Fruit fly (Drosophila melanogaster) whole organism, embryonic: ENCODE results near the gene CG2224.
A peak's percentile ranks its signal among the peaks of the same experiment; 100 is the strongest.

Source experiments
- Awh ChIP-seq: fragments of 200-800 bp; sonication (Bioruptor generic); IDR thresholded peaks from 2 replicates; pipeline ENCODE4, ENCODE4 v1.3.6; 2022; ENCODE audit warnings: missing biosample characterization, missing genetic modification characterization
- C15 ChIP-seq: fragments of 200-800 bp; sonication (Bioruptor generic); IDR thresholded peaks from 3 replicates; pipeline ENCODE4 v1.3.6; 2022; ENCODE audit warnings: missing biosample characterization, missing genetic modification characterization
- CG10267 ChIP-seq: fragments of 200-800 bp; sonication (Bioruptor generic); optimal IDR thresholded peaks from 2 replicates; lab custom pipeline; 2018; ENCODE audit warnings: missing biosample characterization, mild to moderate bottlenecking, missing genetic modification characterization, moderate library complexity
- CG10366 ChIP-seq: fragments of 200-800 bp; sonication (Bioruptor generic); IDR thresholded peaks from 2 replicates; pipeline ENCODE4 v1.3.6; 2022; ENCODE audit warnings: missing biosample characterization, missing genetic modification characterization
- CG10431 ChIP-seq: fragments of 200-800 bp; sonication (Bioruptor generic); optimal IDR thresholded peaks from 3 replicates; lab custom pipeline; 2018; ENCODE audit warnings: missing biosample characterization, mild to moderate bottlenecking, missing genetic modification characterization
- CG12155 ChIP-seq: fragments of 200-800 bp; sonication (Bioruptor generic); optimal IDR thresholded peaks from 3 replicates; lab custom pipeline; 2016; ENCODE audit warnings: missing biosample characterization, missing genetic modification characterization
- CG12391 ChIP-seq: fragments of 200-800 bp; sonication (Bioruptor generic); optimal IDR thresholded peaks from 3 replicates; lab custom pipeline; 2018; ENCODE audit warnings: missing biosample characterization, mild to moderate bottlenecking, missing genetic modification characterization, moderate library complexity
- CG13424 ChIP-seq: fragments of 200-800 bp; sonication (Bioruptor generic); optimal IDR thresholded peaks from 2 replicates; lab custom pipeline; 2019; ENCODE audit warnings: missing biosample characterization, mild to moderate bottlenecking, missing genetic modification characterization, moderate library complexity
- CG13624 ChIP-seq: fragments of 200-800 bp; sonication (Bioruptor generic); optimal IDR thresholded peaks from 2 replicates; lab custom pipeline; 2016; ENCODE audit warnings: missing biosample characterization, missing genetic modification characterization
- CG14965 ChIP-seq: fragments of 200-800 bp; sonication (Bioruptor generic); optimal IDR thresholded peaks from 2 replicates; lab custom pipeline; 2016; ENCODE audit warnings: missing biosample characterization, missing genetic modification characterization, borderline replicate concordance
- CG15479 ChIP-seq: fragments of 200-800 bp; sonication (Bioruptor generic); optimal IDR thresholded peaks from 3 replicates; lab custom pipeline; 2019; ENCODE audit warnings: missing biosample characterization, mild to moderate bottlenecking, missing genetic modification characterization, moderate library complexity
- CG17829 ChIP-seq: fragments of 200-800 bp; optimal IDR thresholded peaks from 2 replicates; lab custom pipeline; 2019; ENCODE audit warnings: missing biosample characterization, mild to moderate bottlenecking, missing genetic modification characterization, moderate library complexity
- CG2116 ChIP-seq: fragments of 200-800 bp; sonication (Bioruptor generic); optimal IDR thresholded peaks from 3 replicates; lab custom pipeline; 2018; ENCODE audit warnings: missing biosample characterization, mild to moderate bottlenecking, missing genetic modification characterization
- CG2129 ChIP-seq: fragments of 200-800 bp; sonication (Bioruptor generic); IDR thresholded peaks from 2 replicates; pipeline ENCODE4 v1.3.6; 2022; ENCODE audit warnings: missing biosample characterization, missing genetic modification characterization; ENCODE audit not compliant: partially characterized antibody
- CG7372 ChIP-seq: fragments of 200-800 bp; sonication (Bioruptor generic); IDR thresholded peaks from 2 replicates; pipeline ENCODE4 v1.3.6; 2022; ENCODE audit warnings: missing biosample characterization, missing genetic modification characterization
- CG7987 ChIP-seq: fragments of 200-800 bp; sonication (Bioruptor generic); optimal IDR thresholded peaks from 2 replicates; lab custom pipeline; 2018; ENCODE audit warnings: missing biosample characterization, mild to moderate bottlenecking, missing genetic modification characterization, moderate library complexity
- CG8290 ChIP-seq, 3 experiments: fragments of 200-800 bp; sonication (Bioruptor generic); optimal IDR thresholded peaks; 2 replicates each; lab custom pipeline; 2016 to 2019; ENCODE audit warnings: missing biosample characterization in 3 of 3, missing genetic modification characterization in 3 of 3, mild to moderate bottlenecking in 2 of 3, moderate library complexity in 1 of 3
- CG9876 ChIP-seq: fragments of 200-800 bp; sonication (Bioruptor generic); optimal IDR thresholded peaks from 2 replicates; lab custom pipeline; 2016; ENCODE audit warnings: missing biosample characterization, missing genetic modification characterization
- CHES-1-like ChIP-seq: fragments of 200-800 bp; sonication (Bioruptor generic); optimal IDR thresholded peaks from 2 replicates; lab custom pipeline; 2016; ENCODE audit warnings: missing biosample characterization, missing genetic modification characterization
- CTCF ChIP-seq: fragments of 200-800 bp; sonication (Bioruptor generic); optimal IDR thresholded peaks from 2 replicates; lab custom pipeline; 2017; ENCODE audit warnings: missing biosample characterization, mild to moderate bottlenecking, missing genetic modification characterization, moderate library complexity
- Camta ChIP-seq: fragments of 200-800 bp; sonication (Bioruptor generic); optimal IDR thresholded peaks from 2 replicates; lab custom pipeline; 2016; ENCODE audit warnings: missing biosample characterization, missing genetic modification characterization
- Dll ChIP-seq: fragments of 200-800 bp; sonication (Bioruptor generic); IDR thresholded peaks from 4 replicates; pipeline ENCODE4 v1.3.6; 2022; ENCODE audit warnings: missing biosample characterization, missing genetic modification characterization; ENCODE audit not compliant: partially characterized antibody
- Dp ChIP-seq: fragments of 200-800 bp; sonication (Bioruptor generic); optimal IDR thresholded peaks from 2 replicates; lab custom pipeline; 2018; ENCODE audit warnings: missing biosample characterization, mild to moderate bottlenecking, missing genetic modification characterization, moderate library complexity
- ERR ChIP-seq: fragments of 200-800 bp; sonication (Bioruptor generic); optimal IDR thresholded peaks from 2 replicates; lab custom pipeline; 2016; ENCODE audit warnings: missing biosample characterization, missing genetic modification characterization
- Hr51 ChIP-seq, 2 experiments: fragments of 200-800 bp; sonication (Bioruptor generic); optimal IDR thresholded peaks; 2 replicates in 1 of 2; 3 replicates in 1 of 2; lab custom pipeline; 2016 to 2018; ENCODE audit warnings: missing biosample characterization in 2 of 2, missing genetic modification characterization in 2 of 2, mild to moderate bottlenecking in 1 of 2, moderate library complexity in 1 of 2
- Kr ChIP-seq: fragments of 200-800 bp; sonication (Bioruptor generic); optimal IDR thresholded peaks from 2 replicates; lab custom pipeline; 2017; ENCODE audit warnings: missing biosample characterization, mild to moderate bottlenecking, missing genetic modification characterization
- Rfx ChIP-seq: fragments of 200-800 bp; sonication (Bioruptor generic); IDR thresholded peaks from 2 replicates; pipeline ENCODE4 v1.3.6; 2022; ENCODE audit warnings: missing biosample characterization, missing genetic modification characterization
- Scr ChIP-seq: fragments of 200-800 bp; sonication (Bioruptor generic); IDR thresholded peaks from 2 replicates; pipeline ENCODE4 v1.3.6; 2022; ENCODE audit warnings: missing biosample characterization, missing genetic modification characterization; ENCODE audit not compliant: partially characterized antibody
- Trl ChIP-seq, 3 experiments: fragments of >200 bp in 2 of 3; fragments of 200-800 bp in 1 of 3; sonication (Bioruptor generic) in 1 of 3; optimal IDR thresholded peaks; 2 replicates in 1 of 3; 3 replicates in 2 of 3; lab custom pipeline; 2016 to 2017; ENCODE audit warnings: missing biosample characterization in 1 of 3, missing genetic modification characterization in 1 of 3
- Vsx1 ChIP-seq: fragments of 200-800 bp; sonication (Bioruptor generic); optimal IDR thresholded peaks from 2 replicates; lab custom pipeline; 2017; ENCODE audit warnings: missing biosample characterization, mild to moderate bottlenecking, missing genetic modification characterization, missing genetic modification reagents
- aop ChIP-seq: fragments of 200-800 bp; sonication (Bioruptor generic); IDR thresholded peaks from 2 replicates; pipeline ENCODE4 v1.3.6; 2022; ENCODE audit warnings: missing biosample characterization, missing genetic modification characterization
- bcd ChIP-seq: fragments of 200-800 bp; sonication (Bioruptor generic); optimal IDR thresholded peaks from 2 replicates; lab custom pipeline; 2017; ENCODE audit warnings: missing biosample characterization, mild to moderate bottlenecking, missing genetic modification characterization
- exex ChIP-seq: fragments of 200-800 bp; sonication (Bioruptor generic); optimal IDR thresholded peaks from 4 replicates; lab custom pipeline; 2018; ENCODE audit warnings: missing biosample characterization, mild to moderate bottlenecking, missing genetic modification characterization, moderate library complexity
- fru ChIP-seq: fragments of >200 bp; optimal IDR thresholded peaks from 2 replicates; lab custom pipeline; 2017
- grn ChIP-seq: fragments of 200-800 bp; sonication (Bioruptor generic); optimal IDR thresholded peaks from 3 replicates; lab custom pipeline; 2017; ENCODE audit warnings: missing biosample characterization, missing genetic modification characterization
- gsb-n ChIP-seq: fragments of 200-800 bp; sonication (Bioruptor generic); optimal IDR thresholded peaks from 3 replicates; lab custom pipeline; 2018; ENCODE audit warnings: missing biosample characterization, mild to moderate bottlenecking, missing genetic modification characterization
- h ChIP-seq: fragments of >200 bp; optimal IDR thresholded peaks from 2 replicates; lab custom pipeline; 2017
- ham ChIP-seq: fragments of 200-800 bp; sonication (Bioruptor generic); IDR thresholded peaks from 2 replicates; pipeline ENCODE4 v1.3.6; 2022; ENCODE audit warnings: missing biosample characterization, missing genetic modification characterization
- hbn ChIP-seq: fragments of 200-800 bp; sonication (Bioruptor generic); IDR thresholded peaks from 2 replicates; pipeline ENCODE4 v1.3.6; 2022; ENCODE audit warnings: missing biosample characterization, missing genetic modification characterization; ENCODE audit not compliant: partially characterized antibody
- hth ChIP-seq: fragments of >200 bp; optimal IDR thresholded peaks from 2 replicates; lab custom pipeline; 2017; ENCODE audit warnings: inconsistent platforms
- oc ChIP-seq: fragments of 200-800 bp; sonication (Bioruptor generic); optimal IDR thresholded peaks from 2 replicates; lab custom pipeline; 2018; ENCODE audit warnings: missing biosample characterization, mild to moderate bottlenecking, missing genetic modification characterization, moderate library complexity
- prd ChIP-seq, 3 experiments: fragments of >200 bp in 2 of 3; fragments of 200-800 bp in 1 of 3; sonication (Bioruptor generic) in 1 of 3; optimal IDR thresholded peaks in 2 of 3; IDR thresholded peaks in 1 of 3; 2 replicates in 2 of 3; 3 replicates in 1 of 3; pipeline versions ENCODE4 v1.3.6 to Lab custom; 2017 to 2022; ENCODE audit warnings: missing biosample characterization in 1 of 3, missing genetic modification characterization in 1 of 3
- pzg ChIP-seq: fragments of 200-800 bp; sonication (Bioruptor generic); optimal IDR thresholded peaks from 3 replicates; lab custom pipeline; 2018; ENCODE audit warnings: missing biosample characterization, mild to moderate bottlenecking, missing genetic modification characterization, moderate library complexity
- sens ChIP-seq: fragments of 200-800 bp; sonication (Bioruptor generic); peaks from one replicate; lab custom pipeline; 2016; ENCODE audit warnings: missing biosample characterization, missing genetic modification characterization
- slou ChIP-seq: fragments of 200-800 bp; sonication (Bioruptor generic); optimal IDR thresholded peaks from 3 replicates; lab custom pipeline; 2016; ENCODE audit warnings: missing biosample characterization, missing genetic modification characterization
- tap ChIP-seq: fragments of 200-800 bp; optimal IDR thresholded peaks from 3 replicates; lab custom pipeline; 2019; ENCODE audit warnings: missing biosample characterization, mild to moderate bottlenecking, missing genetic modification characterization, moderate library complexity
- trem ChIP-seq: fragments of 200-800 bp; optimal IDR thresholded peaks from 3 replicates; lab custom pipeline; 2019; ENCODE audit warnings: missing biosample characterization, mild to moderate bottlenecking, missing genetic modification characterization, moderate library complexity
- vfl ChIP-seq: fragments of 200-800 bp; sonication (Bioruptor generic); optimal IDR thresholded peaks from 2 replicates; lab custom pipeline; 2016; ENCODE audit warnings: missing biosample characterization, missing genetic modification characterization
- vnd ChIP-seq: fragments of 200-800 bp; sonication (Bioruptor generic); IDR thresholded peaks from 3 replicates; pipeline ENCODE4 v1.3.6; 2022; ENCODE audit warnings: missing biosample characterization, missing genetic modification characterization; ENCODE audit not compliant: partially characterized antibody
- wdn ChIP-seq: fragments of 200-800 bp; sonication (Bioruptor generic); IDR thresholded peaks from 2 replicates; pipeline ENCODE4 v1.3.6; 2022; ENCODE audit warnings: missing biosample characterization, missing genetic modification characterization
- zen2 ChIP-seq: fragments of 200-800 bp; sonication (Bioruptor generic); IDR thresholded peaks from 3 replicates; pipeline ENCODE4 v1.3.6; 2022; ENCODE audit warnings: missing biosample characterization, missing genetic modification characterization; ENCODE audit not compliant: partially characterized antibody

CG2224 gene

dm6 chr3R:30423695-30424094 lies 35.4 kb downstream of the CG2224 start, which contains the start of the genes CG15535 and mRpS18C (continued):
- no peak for TF ChIP-seq CG14965 (GFP tag; lab: Kevin White, UChicago)
- TF ChIP-seq Hr51 (GFP tag; optimal IDR thresholded peaks at IDR 0.05; lab: Kevin White, UChicago) = no peak
- TF ChIP-seq exex = peak; percentile 28
- TF ChIP-seq CG12391 (tag; lab: Kevin White, UChicago) = no peak
- no peak for TF ChIP-seq CG8290 (GFP tag; optimal IDR thresholded peaks at IDR 0.05; lab: Kevin White, UChicago)
- TF ChIP-seq CG8290 (tag; optimal IDR thresholded peaks at IDR 0.05; lab: Kevin White, UChicago) = peak in 1 of 2 experiments; percentile 38
- no peak for TF ChIP-seq CG9876 (GFP tag; lab: Kevin White, UChicago)
- peak; percentile 8 for TF ChIP-seq CG10431
- no peak for TF ChIP-seq Camta (GFP tag; lab: Kevin White, UChicago)
- TF ChIP-seq ham = no peak
- TF ChIP-seq pzg = peak; percentile 73
- no peak for TF ChIP-seq bcd (GFP tag; lab: Kevin White, UChicago)
- TF ChIP-seq wdn (GFP tag; lab: Robert Waterston, UW) = no peak
- TF ChIP-seq CG12155 (GFP tag; lab: Kevin White, UChicago) = no peak
- TF ChIP-seq CG2116 (GFP tag; lab: Kevin White, UChicago) = peak; percentile 90
- no peak for TF ChIP-seq CG10366
- TF ChIP-seq oc = no peak
- no peak for TF ChIP-seq vfl (GFP tag; lab: Kevin White, UChicago)
- peak; percentile 26 for TF ChIP-seq CG13624 (GFP tag; lab: Kevin White, UChicago)
- peak; percentile 83 for TF ChIP-seq zen2 (GFP tag; lab: Robert Waterston, UW)
- no peak for TF ChIP-seq prd (optimal IDR thresholded peaks at IDR 0.05; lab: Kevin White, UChicago)
- no peak for TF ChIP-seq prd (GFP tag; IDR thresholded peaks at IDR 0.05; lab: Robert Waterston, UW)
- TF ChIP-seq ERR (GFP tag; lab: Kevin White, UChicago) = no peak
- TF ChIP-seq C15 = no peak
- TF ChIP-seq gsb-n = peak; percentile 27
- peak; percentile 49 for TF ChIP-seq CG2129 (GFP tag; lab: Robert Waterston, UW)
- no peak for TF ChIP-seq Kr (GFP tag; lab: Kevin White, UChicago)
- no peak for TF ChIP-seq Trl (optimal IDR thresholded peaks at IDR 0.05; lab: Kevin White, UChicago)
- no peak for TF ChIP-seq Trl (GFP tag; optimal IDR thresholded peaks at IDR 0.05; lab: Kevin White, UChicago)
- TF ChIP-seq CG15479 (GFP tag; lab: Kevin White, UChicago) = no peak
- no peak for TF ChIP-seq Awh (GFP tag; lab: Robert Waterston, UW)
- TF ChIP-seq Rfx (GFP tag; lab: Robert Waterston, UW) = peak; percentile 34; the same call in 1 of the 2 replicates
- TF ChIP-seq vnd (GFP tag; lab: Robert Waterston, UW) = peak; percentile 62; the same call in 2 of the 3 replicates
- TF ChIP-seq Dp (GFP tag; lab: Kevin White, UChicago) = peak; percentile 46
- TF ChIP-seq sens (GFP tag; lab: Kevin White, UChicago) = peak; percentile 75
- TF ChIP-seq slou (GFP tag; lab: Kevin White, UChicago) = no peak
- TF ChIP-seq CG7987 = peak; percentile 3
- peak; percentile 31 for TF ChIP-seq CG17829
- no peak for TF ChIP-seq h (lab: Kevin White, UChicago)
- TF ChIP-seq Dll (GFP tag; lab: Robert Waterston, UW) = peak; percentile 81
- TF ChIP-seq CTCF (GFP tag; lab: Kevin White, UChicago) = peak; percentile 71
- peak; percentile 76 for TF ChIP-seq hbn (GFP tag; lab: Robert Waterston, UW)
- TF ChIP-seq CHES-1-like (GFP tag; lab: Kevin White, UChicago) = peak; percentile 15
- TF ChIP-seq trem (tag; lab: Kevin White, UChicago) = peak; percentile 48
- no peak for TF ChIP-seq aop (GFP tag; lab: Robert Waterston, UW)
- no peak for TF ChIP-seq fru (lab: Kevin White, UChicago)
- no peak for TF ChIP-seq hth (lab: Kevin White, UChicago)
- TF ChIP-seq CG13424 (tag; lab: Kevin White, UChicago) = no peak
- no peak for TF ChIP-seq tap
- peak; percentile 94 for TF ChIP-seq CG10267
- TF ChIP-seq grn (GFP tag; lab: Kevin White, UChicago) = no peak
- TF ChIP-seq Scr = peak; percentile 75
- TF ChIP-seq Vsx1 (GFP tag; lab: Kevin White, UChicago) = no peak
- TF ChIP-seq CG7372 (GFP tag; lab: Robert Waterston, UW) = no peak
